Fruit fly (Drosophila melanogaster) ovary, adult (tissue): ENCODE measurements around the gene CG11911.
A peak's percentile ranks its signal among the peaks of the same experiment; 100 is the strongest.

Experiments
- CG17801 ChIP-seq: fragments of 200-800 bp; optimal IDR thresholded peaks from 2 replicates; lab custom pipeline; 2019; ENCODE audit warnings: missing biosample characterization, mild to moderate bottlenecking, missing genetic modification characterization, moderate library complexity; ENCODE audit not compliant: partially characterized antibody

CG11911 gene

dm6 chr2L:290373-290772 is 30.7 kb downstream of the CG11911 start:
- no peak for TF ChIP-seq CG17801 (GFP tag; lab: Kevin White, UChicago)

- TF ChIP-seq CG17801 (GFP tag; lab: Kevin White, UChicago): no peak
Measured at dm6 chr2L:289044-289443, 32.0 kb downstream of the CG11911 start, which contains the start of gene Amnionless. Gene Amnionless, minus strand, starts transcription at chr2L:289144.

dm6 chr2L:286421-286820 is 34.6 kb downstream of the CG11911 start:
- TF ChIP-seq CG17801 (GFP tag; lab: Kevin White, UChicago): peak; percentile 33

- TF ChIP-seq CG17801 (GFP tag; lab: Kevin White, UChicago): no peak
Measured at dm6 chr2L:285596-286023, 35.4 kb downstream of the CG11911 start.

dm6 chr2L:283071-283482 is 38.0 kb downstream of the CG11911 start, which contains the start of gene CG11601:
Gene CG11601, minus strand, starts transcription at chr2L:283269.
- TF ChIP-seq CG17801 (GFP tag; lab: Kevin White, UChicago): peak; percentile 59

dm6 chr2L:278134-278533 is 42.9 kb downstream of the CG11911 start, which contains the start of gene CG17078:
Gene CG17078, minus strand, starts transcription at chr2L:278234.
- no peak for TF ChIP-seq CG17801 (GFP tag; lab: Kevin White, UChicago)

- no peak for TF ChIP-seq CG17801 (GFP tag; lab: Kevin White, UChicago)
Measured at dm6 chr2L:277122-277671, 43.9 kb downstream of the CG11911 start, which contains the start of gene smo. Gene smo, plus strand, starts transcription at chr2L:277582.

dm6 chr2L:273603-274002 is 47.4 kb downstream of the CG11911 start, which contains the start of the genes mbm and CG11555:
Gene mbm, minus strand, starts transcription at chr2L:273715.
Gene CG11555, plus strand, starts transcription at chr2L:273836.
- peak; percentile 32 for TF ChIP-seq CG17801 (GFP tag; lab: Kevin White, UChicago)

- TF ChIP-seq CG17801 (GFP tag; lab: Kevin White, UChicago): peak; percentile 55
Measured at dm6 chr2L:271553-271952, 49.5 kb downstream of the CG11911 start, which contains the start of gene Dus1. Gene Dus1, minus strand, starts transcription at chr2L:271744.
